Worm (Caenorhabditis elegans) whole organism, mixed stage, embryonic: ENCODE measurements around the gene C34B4.5.
A peak's percentile ranks its signal among the peaks of the same experiment; 100 is the strongest.

Experiments
- ces-1 ChIP-seq: fragments of 150-350 bp; optimal IDR thresholded peaks from 2 replicates; lab custom pipeline; 2014; ENCODE audit warnings: missing biosample characterization, missing genetic modification reagents, missing genetic modification characterization
- elt-1 ChIP-seq: sonication (generic microtip); optimal IDR thresholded peaks from 2 replicates; lab custom pipeline; 2017; ENCODE audit warnings: missing genetic modification characterization, mild to moderate bottlenecking, missing compliant biosample characterization, antibody characterized with exemption, moderate library complexity, borderline replicate concordance; ENCODE audit not compliant: insufficient read depth
- lin-13 ChIP-seq: fragments of 150-350 bp; optimal IDR thresholded peaks from 2 replicates; lab custom pipeline; 2014; ENCODE audit warnings: missing biosample characterization, missing genetic modification characterization
- lsy-2 ChIP-seq: fragments of 150-350 bp; optimal IDR thresholded peaks from 2 replicates; lab custom pipeline; 2014; ENCODE audit warnings: missing biosample characterization, missing genetic modification characterization
- nhr-237 ChIP-seq: fragments of 150-350 bp; optimal IDR thresholded peaks from 2 replicates; lab custom pipeline; 2014; ENCODE audit warnings: missing biosample characterization, missing genetic modification characterization
- nhr-28 ChIP-seq: fragments of 150-350 bp; optimal IDR thresholded peaks from 2 replicates; lab custom pipeline; 2014; ENCODE audit warnings: missing biosample characterization, missing genetic modification characterization
- nhr-76 ChIP-seq: sonication (generic microtip); optimal IDR thresholded peaks from 2 replicates; lab custom pipeline; 2017; ENCODE audit warnings: missing biosample characterization, missing genetic modification characterization
- ztf-11 ChIP-seq: fragments of 150-350 bp; optimal IDR thresholded peaks from 2 replicates; lab custom pipeline; 2014; ENCODE audit warnings: missing biosample characterization, missing genetic modification characterization

ce11 chrV:13105840-13106429, 10.2 kb downstream of the C34B4.5 start:
- TF ChIP-seq lsy-2 (tag; lab: Kevin White, UChicago): no peak
- no peak for TF ChIP-seq nhr-76 (tag; lab: Kevin White, UChicago)
- TF ChIP-seq ztf-11 (tag; lab: Kevin White, UChicago): no peak
- peak; percentile 96 for TF ChIP-seq ces-1 (GFP tag; lab: Kevin White, UChicago)
- no peak for TF ChIP-seq lin-13 (tag; lab: Kevin White, UChicago)
- TF ChIP-seq elt-1 (tag; lab: Kevin White, UChicago): peak; percentile 62
- TF ChIP-seq nhr-28 (tag; lab: Kevin White, UChicago): no peak
- no peak for TF ChIP-seq nhr-237 (tag; lab: Kevin White, UChicago)
